Worm (Caenorhabditis elegans): ENCODE data around the gene F54H12.4.

- no peak for TF ChIP-seq hpl-2 (GFP tag; optimal IDR thresholded peaks at IDR 0.05)
- TF ChIP-seq nhr-84 (tag; optimal IDR thresholded peaks at IDR 0.05), result no peak
- TF ChIP-seq C34B4.2 (tag; optimal IDR thresholded peaks at IDR 0.05), result no peak
- TF ChIP-seq mdl-1 (tag; optimal IDR thresholded peaks at IDR 0.05), result peak in 1 of 2 experiments; percentile 17
- peak; percentile 29 for TF ChIP-seq lin-39 (tag; optimal IDR thresholded peaks at IDR 0.05)
- TF ChIP-seq nhr-76 (tag; optimal IDR thresholded peaks at IDR 0.05), result no peak
- TF ChIP-seq nhr-28 (tag; optimal IDR thresholded peaks at IDR 0.05), result no peak
- TF ChIP-seq sptf-1 (tag; optimal IDR thresholded peaks at IDR 0.05), result no peak
- no peak for TF ChIP-seq ces-1 (GFP tag; optimal IDR thresholded peaks at IDR 0.05)
- no peak for TF ChIP-seq dsc-1 (tag; optimal IDR thresholded peaks at IDR 0.05)
- no peak for TF ChIP-seq pqm-1 (tag; optimal IDR thresholded peaks at IDR 0.05)
- TF ChIP-seq nhr-90 (tag; optimal IDR thresholded peaks at IDR 0.05; ENCODE audit: poor library complexity), result peak; percentile 27
- peak in 1 of 3 experiments; percentile 35 for TF ChIP-seq ceh-82 (tag; optimal IDR thresholded peaks at IDR 0.05)
These were observed 33.9 kb downstream of the F54H12.4 start, which contains the start of the genes C29E4.13 and npp-15 for ce11 chrIII:7928549-7929129.
